ENCODE assay signal across 4 fruit fly cellular contexts in genomic region chr3L:20436069-20436468, dm6.
TF ChIP-seq lines count a peak whose summit lies in the region.

Gene mRpL15 (minus strand): TSS chr3L:20436209.
Gene CtIP (plus strand): TSS chr3L:20436250.

- TF ChIP-seq CTCF in whole organism, embryonic (GFP tag; optimal IDR thresholded peaks at IDR 0.05; lab: Kevin White, UChicago), result no peak

TF ChIP-seq in whole organism, adult, 20 proteins besides CTCF, POLR2A, EP300 and RAD21:
- TF ChIP-seq CG1620 (GFP tag; optimal IDR thresholded peaks at IDR 0.05; lab: Kevin White, UChicago) (no peak), CG12768 (GFP tag; optimal IDR thresholded peaks at IDR 0.05; lab: Kevin White, UChicago) (no peak), cnc (optimal IDR thresholded peaks at IDR 0.05; lab: Kevin White, UChicago) (no peak), Mnt (GFP tag; optimal IDR thresholded peaks at IDR 0.05; lab: Kevin White, UChicago) (peak; percentile 16)

TF ChIP-seq in whole organism, embryonic, 481 proteins besides CTCF, POLR2A, EP300 and RAD21 (continues in another document):
- TF ChIP-seq BEAF-32 (GFP tag; optimal IDR thresholded peaks at IDR 0.05; lab: Kevin White, UChicago) (peak; percentile 43), twi (tag; optimal IDR thresholded peaks at IDR 0.05; lab: Kevin White, UChicago) (no peak), stwl (tag; optimal IDR thresholded peaks at IDR 0.05; lab: Kevin White, UChicago) (peak; percentile 68), Asciz (GFP tag; optimal IDR thresholded peaks at IDR 0.05; lab: Kevin White, UChicago) (no peak), CG12299 (tag; optimal IDR thresholded peaks at IDR 0.05; lab: Kevin White, UChicago) (no peak), trem (tag; optimal IDR thresholded peaks at IDR 0.05; lab: Kevin White, UChicago) (peak; percentile 53), CG10543 (GFP tag; optimal IDR thresholded peaks at IDR 0.05; lab: Kevin White, UChicago) (no peak), Rfx (GFP tag; IDR thresholded peaks at IDR 0.05; lab: Robert Waterston, UW) (no peak), jigr1 (GFP tag; IDR thresholded peaks at IDR 0.05; lab: Robert Waterston, UW) (no peak), Hand (GFP tag; optimal IDR thresholded peaks at IDR 0.05; lab: Kevin White, UChicago) (no peak), CG4617 (GFP tag; optimal IDR thresholded peaks at IDR 0.05; lab: Kevin White, UChicago; ENCODE audit: borderline replicate concordance) (peak; percentile 87), CG13287 (GFP tag; IDR thresholded peaks at IDR 0.05; lab: Robert Waterston, UW; ENCODE audit: partially characterized antibody) (peak; percentile 51; the same call in 1 of the 2 replicates), gfzf (GFP tag; optimal IDR thresholded peaks at IDR 0.05; lab: Kevin White, UChicago) (peak; percentile 88), repo (GFP tag; optimal IDR thresholded peaks at IDR 0.05; lab: Kevin White, UChicago) (no peak), amos (GFP tag; IDR thresholded peaks at IDR 0.05; lab: Robert Waterston, UW; ENCODE audit: partially characterized antibody) (peak; percentile 36; the same call in 1 of the 2 replicates), sug (tag; optimal IDR thresholded peaks at IDR 0.05; lab: Kevin White, UChicago) (peak; percentile 1), sc (optimal IDR thresholded peaks at IDR 0.05; lab: Kevin White, UChicago) (no peak), sc (GFP tag; optimal IDR thresholded peaks at IDR 0.05; lab: Kevin White, UChicago) (no peak), E2f2 (GFP tag; IDR thresholded peaks at IDR 0.05; lab: Robert Waterston, UW) (peak; percentile 68), Stat92E (GFP tag; optimal IDR thresholded peaks at IDR 0.05; lab: Kevin White, UChicago) (no peak), CoRest (tag; optimal IDR thresholded peaks at IDR 0.05; lab: Kevin White, UChicago) (no peak), crp (GFP tag; optimal IDR thresholded peaks at IDR 0.05; lab: Kevin White, UChicago) (peak in 1 of 2 experiments; percentile 65), sr (GFP tag; IDR thresholded peaks at IDR 0.05; lab: Robert Waterston, UW) (no peak), pzg (GFP tag; optimal IDR thresholded peaks at IDR 0.05; lab: Kevin White, UChicago) (peak; percentile 79), CG12155 (GFP tag; optimal IDR thresholded peaks at IDR 0.05; lab: Kevin White, UChicago) (no peak), ewg (GFP tag; optimal IDR thresholded peaks at IDR 0.05; lab: Kevin White, UChicago) (peak; percentile 67), CG6791 (GFP tag; IDR thresholded peaks at IDR 0.05; lab: Robert Waterston, UW; ENCODE audit: partially characterized antibody) (no peak), B-H1 (GFP tag; IDR thresholded peaks at IDR 0.05; lab: Robert Waterston, UW) (no peak), Lim3 (GFP tag; IDR thresholded peaks at IDR 0.05; lab: Robert Waterston, UW) (no peak)

TF ChIP-seq in whole organism, prepupa, 60 proteins besides CTCF, POLR2A, EP300 and RAD21:
- TF ChIP-seq esn (GFP tag; optimal IDR thresholded peaks at IDR 0.05; lab: Kevin White, UChicago) (peak; percentile 16), CG8119 (GFP tag; IDR thresholded peaks at IDR 0.05; lab: Robert Waterston, UW) (no peak), Eip93F (GFP tag; optimal IDR thresholded peaks at IDR 0.05; lab: Kevin White, UChicago) (peak; percentile 25)

TF ChIP-seq in whole organism, wandering third instar larva, 38 proteins besides CTCF, POLR2A, EP300 and RAD21:
- TF ChIP-seq usp (GFP tag; optimal IDR thresholded peaks at IDR 0.05; lab: Kevin White, UChicago), result no peak
- peak; percentile 71 for TF ChIP-seq sage (GFP tag; optimal IDR thresholded peaks at IDR 0.05; lab: Kevin White, UChicago)
- no peak for TF ChIP-seq Sp1 (GFP tag; optimal IDR thresholded peaks at IDR 0.05; lab: Kevin White, UChicago)
- no peak for TF ChIP-seq CG9705 (GFP tag; optimal IDR thresholded peaks at IDR 0.05; lab: Kevin White, UChicago)
